Worm (Caenorhabditis elegans): ENCODE measurements around the gene gab-1.

The gab-1 gene

DNA sequence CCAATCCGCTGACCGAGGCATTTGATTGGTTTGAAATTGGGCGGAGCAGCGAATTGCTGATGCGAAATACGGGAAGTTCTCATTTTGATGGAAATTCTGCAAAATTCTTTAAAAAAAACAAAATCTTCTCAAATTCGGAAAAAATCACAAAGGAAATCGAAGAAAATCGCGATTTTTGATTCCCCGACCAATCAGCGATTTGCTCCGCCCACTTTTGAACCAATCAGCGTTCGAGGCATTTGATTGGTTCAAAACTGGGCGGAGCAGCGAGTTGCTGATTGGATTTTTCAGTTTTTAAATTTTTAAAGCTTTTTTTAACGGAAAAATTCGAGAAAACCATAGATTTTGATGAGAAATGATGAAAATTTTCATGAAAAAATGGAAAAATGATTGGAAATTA, 39.2 kb downstream of the gab-1 start:
- TF ChIP-seq ceh-13 (GFP tag; optimal IDR thresholded peaks at IDR 0.05) (no peak), ama-1 (optimal IDR thresholded peaks at IDR 0.05) (no peak), sea-1 (GFP tag; conservative IDR thresholded peaks at IDR 0.05) (no peak), scrt-1 (GFP tag; IDR thresholded peaks at IDR 0.05) (no peak), tbx-11 (GFP tag; IDR thresholded peaks at IDR 0.05) (no peak), B0310.2 (tag; optimal IDR thresholded peaks at IDR 0.05) (no peak), flt-1 (GFP tag; IDR thresholded peaks at IDR 0.05) (no peak), aly-1 (tag; optimal IDR thresholded peaks at IDR 0.05) (no peak), pes-1 (GFP tag; IDR thresholded peaks at IDR 0.05) (no peak), tra-4 (tag; optimal IDR thresholded peaks at IDR 0.05) (no peak), hmbx-1 (tag; optimal IDR thresholded peaks at IDR 0.05) (no peak), tbx-37 (GFP tag; conservative IDR thresholded peaks at IDR 0.05) (no peak), ets-7 (tag; optimal IDR thresholded peaks at IDR 0.05) (no peak), hnd-1 (tag; optimal IDR thresholded peaks at IDR 0.05) (no peak), hmg-4 (GFP tag; optimal IDR thresholded peaks at IDR 0.05) (no peak), F13C5.2 (tag; optimal IDR thresholded peaks at IDR 0.05) (no peak)

ce11 chrIII:12738935-12739334, 40.6 kb downstream of the gab-1 start:
- TF ChIP-seq tbx-11 (GFP tag; IDR thresholded peaks at IDR 0.05), result no peak
- no peak for TF ChIP-seq tbx-37 (GFP tag; conservative IDR thresholded peaks at IDR 0.05)
- TF ChIP-seq hnd-1 (tag; optimal IDR thresholded peaks at IDR 0.05), result no peak
- TF ChIP-seq ceh-13 (GFP tag; optimal IDR thresholded peaks at IDR 0.05), result no peak
- TF ChIP-seq F13C5.2 (tag; optimal IDR thresholded peaks at IDR 0.05), result no peak
- no peak for TF ChIP-seq flt-1 (GFP tag; IDR thresholded peaks at IDR 0.05)
- no peak for TF ChIP-seq hmbx-1 (tag; optimal IDR thresholded peaks at IDR 0.05)
- no peak for TF ChIP-seq pes-1 (GFP tag; IDR thresholded peaks at IDR 0.05)
- TF ChIP-seq tra-4 (tag; optimal IDR thresholded peaks at IDR 0.05), result no peak
- no peak for TF ChIP-seq B0310.2 (tag; optimal IDR thresholded peaks at IDR 0.05)
- no peak for TF ChIP-seq ceh-36 (tag; optimal IDR thresholded peaks at IDR 0.05)
- TF ChIP-seq scrt-1 (GFP tag; IDR thresholded peaks at IDR 0.05), result no peak
- no peak for TF ChIP-seq hmg-4 (GFP tag; optimal IDR thresholded peaks at IDR 0.05)

- TF ChIP-seq flt-1 (GFP tag; IDR thresholded peaks at IDR 0.05) (no peak), tbx-11 (GFP tag; IDR thresholded peaks at IDR 0.05) (no peak), ceh-36 (tag; optimal IDR thresholded peaks at IDR 0.05) (no peak), tbx-37 (GFP tag; conservative IDR thresholded peaks at IDR 0.05) (no peak), ceh-13 (GFP tag; optimal IDR thresholded peaks at IDR 0.05) (no peak), ama-1 (optimal IDR thresholded peaks at IDR 0.05) (no peak), scrt-1 (GFP tag; IDR thresholded peaks at IDR 0.05) (no peak), pes-1 (GFP tag; IDR thresholded peaks at IDR 0.05) (no peak; the same call in 1 of the 2 replicates), hmbx-1 (tag; optimal IDR thresholded peaks at IDR 0.05) (no peak), hmg-4 (GFP tag; optimal IDR thresholded peaks at IDR 0.05) (no peak), ets-7 (tag; optimal IDR thresholded peaks at IDR 0.05) (no peak), B0310.2 (tag; optimal IDR thresholded peaks at IDR 0.05) (no peak), sea-1 (GFP tag; conservative IDR thresholded peaks at IDR 0.05) (no peak), F13C5.2 (tag; optimal IDR thresholded peaks at IDR 0.05) (no peak), aly-1 (tag; optimal IDR thresholded peaks at IDR 0.05) (no peak), tra-4 (tag; optimal IDR thresholded peaks at IDR 0.05) (no peak), hnd-1 (tag; optimal IDR thresholded peaks at IDR 0.05) (no peak)
These were observed 51.4 kb downstream of the gab-1 start for ce11 chrIII:12728149-12728548.

Data from whole organism, early embryonic.